Worm (Caenorhabditis elegans): ENCODE results near the gene txdc-9.
A peak's percentile ranks its signal among the peaks of the same experiment; 100 is the strongest.

txdc-9 gene

DNA sequence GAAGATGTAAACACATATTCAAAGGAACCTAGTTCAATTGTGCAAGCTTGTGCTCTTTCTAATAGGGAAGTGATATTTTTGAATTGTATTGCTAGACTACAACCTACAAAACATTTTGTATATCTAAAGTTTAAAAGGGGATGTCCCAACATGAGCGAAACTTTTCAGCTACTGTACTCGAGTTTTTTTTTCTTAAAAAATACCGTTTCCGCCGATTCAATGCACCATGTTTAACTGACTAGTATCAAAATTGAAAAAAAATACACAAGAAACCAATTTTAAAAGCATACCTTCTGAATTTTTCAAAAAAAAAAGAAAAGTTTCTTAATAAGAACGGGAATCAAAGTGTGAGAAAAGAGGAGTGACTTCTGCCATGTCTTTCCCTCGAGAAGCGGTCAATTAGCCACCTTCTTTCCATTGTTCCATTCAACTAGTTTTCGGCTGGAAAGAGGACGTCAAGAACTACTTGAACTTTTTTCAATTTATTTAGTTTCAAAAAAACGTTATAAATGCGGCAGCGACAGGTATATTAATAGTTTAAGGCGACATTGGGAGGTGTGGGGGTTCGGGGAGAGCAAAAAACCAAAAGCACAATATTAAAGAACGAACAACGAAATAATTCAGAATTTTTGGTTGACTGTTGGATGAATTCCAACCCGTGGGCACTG is 16.5 kb upstream of the txdc-9 start, which contains the start of gene nas-4 (continued):
- TF ChIP-seq snpc-1.3 (tag; optimal IDR thresholded peaks at IDR 0.05; ENCODE audit: insufficient read depth) (no peak), zim-3 (tag; optimal IDR thresholded peaks at IDR 0.05) (no peak), B0035.1 (tag; optimal IDR thresholded peaks at IDR 0.05) (peak; percentile 75), sea-2 (GFP tag; IDR thresholded peaks at IDR 0.05) (no peak), fkh-3 (tag; optimal IDR thresholded peaks at IDR 0.05) (peak; percentile 22), akir-1 (GFP tag; optimal IDR thresholded peaks at IDR 0.05) (no peak), pha-4 (tag; optimal IDR thresholded peaks at IDR 0.05) (no peak), F49E8.2 (tag; optimal IDR thresholded peaks at IDR 0.05; ENCODE audit: insufficient read depth) (no peak), F52B5.7 (tag; optimal IDR thresholded peaks at IDR 0.05) (no peak), ztf-3 (GFP tag; optimal IDR thresholded peaks at IDR 0.05) (no peak), chd-7 (tag; optimal IDR thresholded peaks at IDR 0.05) (no peak), madf-6 (GFP tag; IDR thresholded peaks at IDR 0.05) (no peak; the same call in 1 of the 2 replicates), him-1 (tag; optimal IDR thresholded peaks at IDR 0.05) (peak; percentile 55), sdz-38 (tag; optimal IDR thresholded peaks at IDR 0.05) (no peak), zfh-2 (GFP tag; conservative IDR thresholded peaks at IDR 0.05) (no peak), attf-6 (GFP tag; IDR thresholded peaks at IDR 0.05) (no peak), dpl-1 (GFP tag; optimal IDR thresholded peaks at IDR 0.05) (no peak), efl-1 (GFP tag; optimal IDR thresholded peaks at IDR 0.05) (no peak), F23B12.7 (tag; optimal IDR thresholded peaks at IDR 0.05; ENCODE audit: insufficient read depth) (no peak), snpc-4 (GFP tag; optimal IDR thresholded peaks at IDR 0.05) (no peak), snpc-4 (tag; optimal IDR thresholded peaks at IDR 0.05) (no peak), ekl-4 (GFP tag; IDR thresholded peaks at IDR 0.05) (0 out of 2 replicates have a peak, but pooled peaks have one; percentile 12), egl-44 (GFP tag; IDR thresholded peaks at IDR 0.05) (0 out of 2 replicates have a peak, but pooled peaks have one; percentile 18), madf-8 (GFP tag; conservative IDR thresholded peaks at IDR 0.05) (no peak), attf-3 (GFP tag; conservative IDR thresholded peaks at IDR 0.05) (no peak), tbx-9 (tag; optimal IDR thresholded peaks at IDR 0.05; ENCODE audit: borderline replicate concordance) (no peak), lsl-1 (GFP tag; optimal IDR thresholded peaks at IDR 0.05) (no peak), hsf-1 (GFP tag; IDR thresholded peaks at IDR 0.05) (no peak), ceh-100 (GFP tag; IDR thresholded peaks at IDR 0.05) (no peak), Y53G8AR.9 (GFP tag; conservative IDR thresholded peaks at IDR 0.05) (peak; percentile 59; the same call in 1 of the 2 replicates), Y95B8A.8 (GFP tag; IDR thresholded peaks at IDR 0.05) (no peak), nhr-120 (GFP tag; IDR thresholded peaks at IDR 0.05) (0 out of 2 replicates have a peak, but pooled peaks have one; percentile 5), rcor-1 (GFP tag; IDR thresholded peaks at IDR 0.05) (no peak), let-607 (tag; optimal IDR thresholded peaks at IDR 0.05) (peak in 1 of 2 experiments; percentile 13), F33H1.4 (GFP tag; IDR thresholded peaks at IDR 0.05) (no peak), lsy-27 (tag; optimal IDR thresholded peaks at IDR 0.05; ENCODE audit: borderline replicate concordance, insufficient read depth) (no peak), D2030.7 (GFP tag; IDR thresholded peaks at IDR 0.05) (no peak), hlh-26 (GFP tag; conservative IDR thresholded peaks at IDR 0.05) (no peak), ceh-27 (GFP tag; optimal IDR thresholded peaks at IDR 0.05) (peak; percentile 35), lin-40 (tag; optimal IDR thresholded peaks at IDR 0.05) (peak; percentile 29), rec-8 (tag; optimal IDR thresholded peaks at IDR 0.05) (no peak), somi-1 (GFP tag; optimal IDR thresholded peaks at IDR 0.05) (no peak), rpc-1 (optimal IDR thresholded peaks at IDR 0.05) (no peak), rpc-1 (tag; optimal IDR thresholded peaks at IDR 0.05) (no peak), B0019.2 (GFP tag; conservative IDR thresholded peaks at IDR 0.05) (no peak), Y53F4B.3 (GFP tag; IDR thresholded peaks at IDR 0.05) (no peak), K11D2.4 (GFP tag; IDR thresholded peaks at IDR 0.05) (no peak; the same call in 1 of the 2 replicates)
